Worm (Caenorhabditis elegans): ENCODE data around the gene iffb-1.

DNA sequence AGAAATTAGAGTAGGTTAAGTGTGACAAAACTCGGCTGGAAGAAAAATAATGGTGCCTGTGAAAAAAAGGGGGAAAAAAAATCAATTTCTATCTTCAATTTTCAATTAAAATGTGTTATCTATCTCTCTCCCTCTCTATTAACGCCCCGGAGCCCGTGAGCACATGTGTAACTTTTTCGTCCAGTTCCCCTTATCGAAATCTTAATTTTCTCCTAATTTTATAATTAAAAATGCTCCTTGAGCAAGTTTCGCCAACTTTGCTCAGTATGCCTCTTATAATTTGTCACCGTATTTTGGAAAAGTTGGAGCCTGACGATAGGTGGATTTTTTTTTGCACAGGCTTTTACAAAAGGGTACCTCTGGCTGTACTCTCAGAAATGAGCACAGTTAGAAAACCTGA, 6.2 kb upstream of the iffb-1 start, which contains the start of the genes fbxa-1 and Y54F10BM.20:
- TF ChIP-seq ces-1 (GFP tag; optimal IDR thresholded peaks at IDR 0.05) (no peak), elt-3 (tag; optimal IDR thresholded peaks at IDR 0.05) (no peak), nhr-12 (tag; optimal IDR thresholded peaks at IDR 0.05) (no peak), nhr-76 (tag; optimal IDR thresholded peaks at IDR 0.05) (no peak), snpc-4 (tag; optimal IDR thresholded peaks at IDR 0.05) (no peak), pha-4 (tag; optimal IDR thresholded peaks at IDR 0.05) (no peak), lsy-2 (tag; optimal IDR thresholded peaks at IDR 0.05) (no peak)

All from whole organism, mixed stage, embryonic.